Fruit fly (Drosophila melanogaster) whole organism, pupa: Measurements from ENCODE around the gene Tao.

Source experiments
- CG13204 ChIP-seq: fragments of 200-800 bp; sonication (Bioruptor generic); optimal IDR thresholded peaks from 2 replicates; lab custom pipeline; 2018; ENCODE audit warnings: missing biosample characterization, mild to moderate bottlenecking, missing genetic modification characterization, moderate library complexity
- CG14655 ChIP-seq: fragments of 200-800 bp; sonication (Bioruptor generic); optimal IDR thresholded peaks from 3 replicates; lab custom pipeline; 2017; ENCODE audit warnings: mild to moderate bottlenecking, missing biosample characterization, missing genetic modification reagents, missing genetic modification characterization
- CG17806 ChIP-seq: fragments of 200-800 bp; sonication (Bioruptor generic); optimal IDR thresholded peaks from 2 replicates; lab custom pipeline; 2018; ENCODE audit warnings: missing biosample characterization, mild to moderate bottlenecking, missing genetic modification characterization, moderate library complexity
- CG4496 ChIP-seq: fragments of 200-800 bp; sonication (Bioruptor generic); IDR thresholded peaks from 3 replicates; pipeline ENCODE4 v1.3.6; 2022; ENCODE audit warnings: missing biosample characterization, missing genetic modification characterization
- CG8159 ChIP-seq: fragments of 200-800 bp; sonication (Bioruptor generic); optimal IDR thresholded peaks from 3 replicates; lab custom pipeline; 2018; ENCODE audit warnings: missing biosample characterization, mild to moderate bottlenecking, missing genetic modification characterization, moderate library complexity
- CG8301 ChIP-seq: fragments of 200-800 bp; sonication (Bioruptor generic); optimal IDR thresholded peaks from 2 replicates; lab custom pipeline; 2018; ENCODE audit warnings: missing biosample characterization, mild to moderate bottlenecking, missing genetic modification characterization
- CG9948 ChIP-seq: fragments of 200-800 bp; sonication (Bioruptor generic); optimal IDR thresholded peaks from 2 replicates; lab custom pipeline; 2018; ENCODE audit warnings: missing biosample characterization, mild to moderate bottlenecking, missing genetic modification characterization, moderate library complexity
- Ets98B ChIP-seq: fragments of 200-800 bp; sonication (Bioruptor generic); IDR thresholded peaks from 2 replicates; pipeline ENCODE4 v1.3.6; 2022; ENCODE audit warnings: missing biosample characterization, missing genetic modification characterization
- fd96Ca ChIP-seq: fragments of 200-800 bp; sonication (Bioruptor generic); IDR thresholded peaks from 3 replicates; pipeline ENCODE4 v1.3.6; 2022; ENCODE audit warnings: missing biosample characterization, missing genetic modification characterization
- rn ChIP-seq: fragments of 200-800 bp; sonication (Bioruptor generic); IDR thresholded peaks from 2 replicates; pipeline ENCODE4 v1.3.6; 2022; ENCODE audit warnings: missing biosample characterization, missing genetic modification characterization

DNA sequence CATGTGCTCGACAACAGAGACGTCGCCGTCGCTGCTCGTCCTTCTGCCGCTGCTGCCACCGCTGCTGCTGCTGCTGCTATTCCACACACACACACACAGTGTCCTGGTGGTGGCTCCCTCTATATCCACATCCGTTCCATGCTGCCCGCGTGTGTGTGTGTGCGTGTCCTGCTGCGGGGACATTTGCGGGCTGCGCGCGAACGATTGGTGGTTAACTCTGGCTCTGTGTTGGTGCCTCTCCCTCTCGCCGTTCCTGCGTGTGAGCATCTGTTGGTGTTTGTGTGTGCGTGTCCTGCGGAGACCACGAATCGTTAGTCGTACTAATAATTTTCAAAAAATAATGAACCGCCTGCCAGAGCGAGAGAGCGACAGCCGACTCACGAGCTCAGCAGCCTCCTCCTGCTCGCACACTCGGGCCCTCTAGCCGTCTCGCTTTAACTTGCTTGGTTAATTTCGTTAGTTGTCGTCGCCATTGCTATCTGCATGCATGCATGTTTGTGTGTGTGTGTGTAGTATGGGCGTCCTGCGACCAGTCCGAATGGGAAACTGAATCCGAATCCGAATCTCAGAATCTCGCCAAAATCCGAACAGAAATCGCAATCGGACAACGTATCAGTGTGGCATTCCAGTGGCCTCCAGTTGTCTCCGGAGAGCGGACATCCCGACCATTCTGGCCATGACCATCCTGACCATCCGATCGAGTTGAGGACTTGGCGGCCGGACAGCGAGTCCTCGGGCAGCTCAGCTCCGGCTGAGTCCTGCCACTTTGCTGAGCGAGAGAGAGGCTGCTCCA is 33.5 kb downstream of the Tao start:
- TF ChIP-seq fd96Ca (no peak), CG13204 (no peak), CG4496 (GFP tag; lab: Robert Waterston, UW) (no peak), CG8159 (tag; lab: Kevin White, UChicago) (no peak), rn (GFP tag; lab: Robert Waterston, UW) (no peak), CG9948 (tag; lab: Kevin White, UChicago) (no peak), CG8301 (tag; lab: Kevin White, UChicago) (no peak), CG17806 (no peak), Ets98B (GFP tag; lab: Robert Waterston, UW) (no peak), CG14655 (GFP tag; lab: Kevin White, UChicago) (no peak)
